Fruit fly (Drosophila melanogaster) Kc167 (cell line): ENCODE results near the gene kud.

Experiments
- Myc ChIP-seq: fragments of >200 bp; optimal IDR thresholded peaks from 2 replicates; lab custom pipeline; 2017; ENCODE audit warnings: missing external identifiers
- Sin3A ChIP-seq: fragments of >200 bp; optimal IDR thresholded peaks from 2 replicates; lab custom pipeline; 2018; ENCODE audit warnings: missing external identifiers
- h ChIP-seq: fragments of >200 bp; optimal IDR thresholded peaks from 3 replicates; lab custom pipeline; 2018; ENCODE audit warnings: missing external identifiers
- insv ChIP-seq: fragments of >200 bp; optimal IDR thresholded peaks from 3 replicates; lab custom pipeline; 2018; ENCODE audit warnings: missing external identifiers
- ttk ChIP-seq: sonication (Bioruptor generic); optimal IDR thresholded peaks from 2 replicates; lab custom pipeline; 2017; ENCODE audit warnings: missing external identifiers

DNA sequence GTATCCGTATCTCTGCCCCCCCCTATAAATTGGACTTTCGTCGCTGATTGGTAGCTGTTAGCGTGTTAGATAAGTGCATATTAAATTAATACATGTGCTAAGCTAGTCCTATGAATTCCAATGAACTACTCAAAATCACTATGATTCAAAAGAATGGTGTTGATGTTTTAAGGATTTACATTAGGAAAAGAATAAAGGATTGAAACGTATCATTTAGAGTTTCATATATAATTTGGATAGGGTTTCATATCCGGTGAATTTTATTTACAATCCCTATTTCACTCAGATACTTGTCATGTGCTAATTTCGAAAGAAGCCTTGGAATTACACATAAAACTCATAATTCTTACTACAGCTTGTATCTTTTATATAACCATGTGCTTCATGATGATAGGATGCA is 15.5 kb upstream of the kud start, which contains the start of gene CG13029:
- no peak for TF ChIP-seq Sin3A (lab: Kevin White, UChicago)
- TF ChIP-seq insv (lab: Kevin White, UChicago): no peak
- TF ChIP-seq h: no peak
- no peak for TF ChIP-seq ttk (lab: Kevin White, UChicago)
- no peak for TF ChIP-seq Myc
